Worm (Caenorhabditis elegans): ENCODE measurements around the gene Y69F12A.1.

- no peak for TF ChIP-seq ama-1 (optimal IDR thresholded peaks at IDR 0.05)
- no peak for TF ChIP-seq scrt-1 (GFP tag; IDR thresholded peaks at IDR 0.05)
These were observed 3.1 kb upstream of the Y69F12A.1 start, which contains the start of gene alh-12 for ce11 chrIII:7453653-7454124.

Measured in whole organism, early embryonic.